Fruit fly (Drosophila melanogaster) whole organism, embryonic: ENCODE measurements around the gene kat-60L1.
A peak's percentile ranks its signal among the peaks of the same experiment; 100 is the strongest.

ENCODE experiments used
- Abd-B ChIP-seq: fragments of 200-800 bp; sonication (Bioruptor generic); optimal IDR thresholded peaks from 2 replicates; lab custom pipeline; 2018; ENCODE audit warnings: missing biosample characterization, mild to moderate bottlenecking, missing genetic modification characterization, moderate library complexity
- Asciz ChIP-seq: fragments of 200-800 bp; sonication (Bioruptor generic); optimal IDR thresholded peaks from 2 replicates; lab custom pipeline; 2017; ENCODE audit warnings: missing biosample characterization, mild to moderate bottlenecking, missing genetic modification characterization, missing genetic modification reagents
- Awh ChIP-seq: fragments of 200-800 bp; sonication (Bioruptor generic); IDR thresholded peaks from 2 replicates; pipeline ENCODE4, ENCODE4 v1.3.6; 2022; ENCODE audit warnings: missing biosample characterization, missing genetic modification characterization
- CG10147 ChIP-seq: fragments of 200-800 bp; sonication (Bioruptor generic); optimal IDR thresholded peaks from 2 replicates; lab custom pipeline; 2019; ENCODE audit warnings: missing biosample characterization, mild to moderate bottlenecking, missing genetic modification characterization, moderate library complexity
- CG11695 ChIP-seq: fragments of 200-800 bp; sonication (Bioruptor generic); IDR thresholded peaks from 3 replicates; pipeline ENCODE4 v1.3.6; 2022; ENCODE audit warnings: missing biosample characterization, missing genetic modification characterization
- CG12659 ChIP-seq: fragments of 200-800 bp; sonication (Bioruptor generic); optimal IDR thresholded peaks from 3 replicates; lab custom pipeline; 2017; ENCODE audit warnings: mild to moderate bottlenecking, missing biosample characterization, missing genetic modification reagents, missing genetic modification characterization
- CG15073 ChIP-seq: fragments of 200-800 bp; sonication (Bioruptor generic); optimal IDR thresholded peaks from 2 replicates; lab custom pipeline; 2016; ENCODE audit warnings: missing biosample characterization, missing genetic modification characterization
- CG1602 ChIP-seq: fragments of 200-800 bp; sonication (Bioruptor generic); optimal IDR thresholded peaks from 3 replicates; lab custom pipeline; 2016; ENCODE audit warnings: missing biosample characterization, missing genetic modification characterization
- CG16863 ChIP-seq: fragments of 200-800 bp; sonication (Bioruptor generic); optimal IDR thresholded peaks from 3 replicates; lab custom pipeline; 2016; ENCODE audit warnings: missing biosample characterization, missing genetic modification characterization
- CG17385 ChIP-seq: fragments of 200-800 bp; sonication (Bioruptor generic); optimal IDR thresholded peaks from 3 replicates; lab custom pipeline; 2018; ENCODE audit warnings: missing biosample characterization, mild to moderate bottlenecking, missing genetic modification characterization
- CG18262 ChIP-seq: fragments of 200-800 bp; optimal IDR thresholded peaks from 3 replicates; lab custom pipeline; 2019; ENCODE audit warnings: missing biosample characterization, mild to moderate bottlenecking, missing genetic modification characterization, moderate library complexity
- CG1832 ChIP-seq: fragments of 200-800 bp; sonication (Bioruptor generic); optimal IDR thresholded peaks from 2 replicates; lab custom pipeline; 2017; ENCODE audit warnings: missing biosample characterization, mild to moderate bottlenecking, missing genetic modification characterization, inconsistent platforms
- CG2116 ChIP-seq: fragments of 200-800 bp; sonication (Bioruptor generic); optimal IDR thresholded peaks from 3 replicates; lab custom pipeline; 2018; ENCODE audit warnings: missing biosample characterization, mild to moderate bottlenecking, missing genetic modification characterization
- CG2712 ChIP-seq: fragments of 200-800 bp; optimal IDR thresholded peaks from 3 replicates; lab custom pipeline; 2019; ENCODE audit warnings: missing biosample characterization, mild to moderate bottlenecking, missing genetic modification characterization, moderate library complexity
- CG2875 ChIP-seq: fragments of 200-800 bp; sonication (Bioruptor generic); optimal IDR thresholded peaks from 2 replicates; lab custom pipeline; 2017; ENCODE audit warnings: missing biosample characterization, mild to moderate bottlenecking, missing genetic modification characterization, missing genetic modification reagents
- CG31388 ChIP-seq: fragments of 200-800 bp; sonication (Bioruptor generic); optimal IDR thresholded peaks from 2 replicates; lab custom pipeline; 2016; ENCODE audit warnings: missing biosample characterization, missing genetic modification characterization
- CG33557 ChIP-seq: fragments of 200-800 bp; sonication (Bioruptor generic); optimal IDR thresholded peaks from 2 replicates; lab custom pipeline; 2019; ENCODE audit warnings: missing biosample characterization, mild to moderate bottlenecking, missing genetic modification characterization, moderate library complexity
- CG3407 ChIP-seq: fragments of 200-800 bp; sonication (Bioruptor generic); optimal IDR thresholded peaks from 2 replicates; lab custom pipeline; 2018; ENCODE audit warnings: missing biosample characterization, mild to moderate bottlenecking, missing genetic modification characterization
- CG4404 ChIP-seq: fragments of 200-800 bp; sonication (Bioruptor generic); IDR thresholded peaks from 2 replicates; pipeline ENCODE4 v1.3.6; 2022; ENCODE audit warnings: missing biosample characterization, missing genetic modification characterization
- CG4617 ChIP-seq: fragments of 200-800 bp; sonication (Bioruptor generic); optimal IDR thresholded peaks from 3 replicates; lab custom pipeline; 2016; ENCODE audit warnings: missing biosample characterization, missing genetic modification characterization, borderline replicate concordance
- CG9932 ChIP-seq: fragments of 200-800 bp; sonication (Bioruptor generic); IDR thresholded peaks from 2 replicates; pipeline ENCODE4 v1.3.6; 2022; ENCODE audit warnings: missing biosample characterization, missing genetic modification characterization
- Dad ChIP-seq: fragments of 200-800 bp; sonication (Bioruptor generic); optimal IDR thresholded peaks from 3 replicates; lab custom pipeline; 2016; ENCODE audit warnings: missing biosample characterization, missing genetic modification characterization
- ERR ChIP-seq: fragments of 200-800 bp; sonication (Bioruptor generic); optimal IDR thresholded peaks from 2 replicates; lab custom pipeline; 2016; ENCODE audit warnings: missing biosample characterization, missing genetic modification characterization
- MTF-1 ChIP-seq: fragments of 200-800 bp; sonication (Bioruptor generic); optimal IDR thresholded peaks from 2 replicates; lab custom pipeline; 2018; ENCODE audit warnings: missing biosample characterization, mild to moderate bottlenecking, missing genetic modification characterization, borderline replicate concordance
- Nf-YA ChIP-seq: fragments of 200-800 bp; sonication (Bioruptor generic); IDR thresholded peaks from 2 replicates; pipeline ENCODE4 v1.3.6; 2022; ENCODE audit warnings: missing biosample characterization, missing genetic modification characterization
- Rfx ChIP-seq: fragments of 200-800 bp; sonication (Bioruptor generic); IDR thresholded peaks from 2 replicates; pipeline ENCODE4 v1.3.6; 2022; ENCODE audit warnings: missing biosample characterization, missing genetic modification characterization
- Rx ChIP-seq: fragments of 200-800 bp; sonication (Bioruptor generic); IDR thresholded peaks from 2 replicates; pipeline ENCODE4 v1.3.6; 2022; ENCODE audit warnings: missing biosample characterization, missing genetic modification characterization
- Sry-β ChIP-seq: fragments of 200-800 bp; sonication (Bioruptor generic); optimal IDR thresholded peaks from 2 replicates; lab custom pipeline; 2018; ENCODE audit warnings: missing biosample characterization, mild to moderate bottlenecking, missing genetic modification characterization, moderate library complexity
- Stat92E ChIP-seq, 3 experiments: fragments of >200 bp in 2 of 3; fragments of 200-800 bp in 1 of 3; sonication (Bioruptor generic) in 1 of 3; optimal IDR thresholded peaks; 2 replicates each; lab custom pipeline; 2017 to 2019; ENCODE audit warnings: missing biosample characterization in 3 of 3, missing genetic modification characterization in 3 of 3, mild to moderate bottlenecking in 1 of 3, moderate library complexity in 1 of 3
- Taf1 ChIP-seq: fragments of 200-800 bp; sonication (Bioruptor generic); IDR thresholded peaks from 2 replicates; pipeline ENCODE4 v1.3.6; 2022; ENCODE audit warnings: missing biosample characterization, missing genetic modification characterization
- Trl ChIP-seq, 3 experiments: fragments of >200 bp in 2 of 3; fragments of 200-800 bp in 1 of 3; sonication (Bioruptor generic) in 1 of 3; optimal IDR thresholded peaks; 2 replicates in 1 of 3; 3 replicates in 2 of 3; lab custom pipeline; 2016 to 2017; ENCODE audit warnings: missing biosample characterization in 1 of 3, missing genetic modification characterization in 1 of 3
- ase ChIP-seq: fragments of 200-800 bp; sonication (Bioruptor generic); IDR thresholded peaks from 3 replicates; pipeline ENCODE4 v1.3.6; 2022; ENCODE audit warnings: missing biosample characterization, missing genetic modification characterization
- chinmo ChIP-seq: fragments of 200-800 bp; sonication (Bioruptor generic); IDR thresholded peaks from 4 replicates; pipeline ENCODE4 v1.3.6; 2022; ENCODE audit warnings: missing biosample characterization, missing genetic modification characterization; ENCODE audit not compliant: partially characterized antibody
- chn ChIP-seq: fragments of 200-800 bp; sonication (Bioruptor generic); optimal IDR thresholded peaks from 2 replicates; lab custom pipeline; 2016; ENCODE audit warnings: missing biosample characterization, missing genetic modification characterization
- corto ChIP-seq: fragments of 200-800 bp; sonication (Bioruptor generic); optimal IDR thresholded peaks from 2 replicates; lab custom pipeline; 2016; ENCODE audit warnings: missing biosample characterization, mild to moderate bottlenecking, missing genetic modification characterization, moderate library complexity
- da ChIP-seq: fragments of 200-800 bp; sonication (Bioruptor generic); optimal IDR thresholded peaks from 2 replicates; lab custom pipeline; 2016; ENCODE audit warnings: missing biosample characterization, missing genetic modification characterization
- dpn ChIP-seq, 2 experiments: fragments of 200-800 bp; sonication (Bioruptor generic); optimal IDR thresholded peaks; 3 replicates each; lab custom pipeline; 2016; ENCODE audit warnings: missing biosample characterization in 2 of 2, missing genetic modification characterization in 2 of 2
- fru ChIP-seq: fragments of >200 bp; optimal IDR thresholded peaks from 2 replicates; lab custom pipeline; 2017
- gcm2 ChIP-seq: fragments of 200-800 bp; sonication (Bioruptor generic); optimal IDR thresholded peaks from 2 replicates; lab custom pipeline; 2016; ENCODE audit warnings: missing biosample characterization, missing genetic modification characterization
- grau ChIP-seq: fragments of 200-800 bp; optimal IDR thresholded peaks from 3 replicates; lab custom pipeline; 2019; ENCODE audit warnings: missing biosample characterization, mild to moderate bottlenecking, missing genetic modification characterization, moderate library complexity
- her ChIP-seq: fragments of 200-800 bp; sonication (Bioruptor generic); optimal IDR thresholded peaks from 2 replicates; lab custom pipeline; 2016; ENCODE audit warnings: missing biosample characterization, missing genetic modification characterization
- hth ChIP-seq: fragments of >200 bp; optimal IDR thresholded peaks from 2 replicates; lab custom pipeline; 2017; ENCODE audit warnings: inconsistent platforms
- jigr1 ChIP-seq: fragments of 200-800 bp; sonication (Bioruptor generic); IDR thresholded peaks from 3 replicates; pipeline ENCODE4 v1.3.6; 2022; ENCODE audit warnings: missing biosample characterization, missing genetic modification characterization
- odd ChIP-seq: fragments of 200-800 bp; sonication (Bioruptor generic); optimal IDR thresholded peaks from 2 replicates; lab custom pipeline; 2017; ENCODE audit warnings: missing biosample characterization, mild to moderate bottlenecking, missing genetic modification characterization
- pita ChIP-seq: fragments of 200-800 bp; sonication (Bioruptor generic); optimal IDR thresholded peaks from 2 replicates; lab custom pipeline; 2017; ENCODE audit warnings: missing biosample characterization, mild to moderate bottlenecking, missing genetic modification characterization
- run ChIP-seq: fragments of 200-800 bp; sonication (Bioruptor generic); optimal IDR thresholded peaks from 3 replicates; lab custom pipeline; 2018; ENCODE audit warnings: missing biosample characterization, mild to moderate bottlenecking, missing genetic modification characterization
- sc ChIP-seq, 3 experiments: fragments of >200 bp in 2 of 3; fragments of 200-800 bp in 1 of 3; sonication (Bioruptor generic) in 1 of 3; optimal IDR thresholded peaks; 2 replicates in 2 of 3; 3 replicates in 1 of 3; lab custom pipeline; 2017; ENCODE audit warnings: mild to moderate bottlenecking in 1 of 3, missing biosample characterization in 1 of 3, missing genetic modification characterization in 1 of 3, missing genetic modification reagents in 1 of 3
- sim ChIP-seq: fragments of 200-800 bp; sonication (Bioruptor generic); IDR thresholded peaks from 2 replicates; pipeline ENCODE4 v1.3.6; 2022; ENCODE audit warnings: missing biosample characterization, missing genetic modification characterization
- slbo ChIP-seq: fragments of 200-800 bp; sonication (Bioruptor generic); IDR thresholded peaks from 2 replicates; pipeline ENCODE4 v1.3.6; 2022; ENCODE audit warnings: missing biosample characterization, missing genetic modification characterization
- z ChIP-seq: fragments of 200-800 bp; sonication (Bioruptor generic); IDR thresholded peaks from 3 replicates; pipeline ENCODE4 v1.3.6; 2022; ENCODE audit warnings: missing biosample characterization, missing genetic modification characterization

kat-60L1 gene

dm6 chr3R:5791497-5791896 lies 9.9 kb downstream of the kat-60L1 start, which contains the start of gene Hpf1 (continued):
- TF ChIP-seq CG18262 (tag; lab: Kevin White, UChicago), result peak; percentile 98
- TF ChIP-seq da (GFP tag; lab: Kevin White, UChicago), result peak; percentile 97
- no peak for TF ChIP-seq sc (optimal IDR thresholded peaks at IDR 0.05; lab: Kevin White, UChicago)
- peak; percentile 93 for TF ChIP-seq sc (GFP tag; optimal IDR thresholded peaks at IDR 0.05; lab: Kevin White, UChicago)
- TF ChIP-seq grau, result peak; percentile 98
- peak; percentile 93 for TF ChIP-seq Nf-YA (GFP tag; lab: Robert Waterston, UW)
- peak; percentile 95 for TF ChIP-seq CG31388 (GFP tag; lab: Kevin White, UChicago)
- peak; percentile 96 for TF ChIP-seq Asciz
- TF ChIP-seq CG11695 (GFP tag; lab: Robert Waterston, UW), result peak; percentile 99
- peak; percentile 94 for TF ChIP-seq Awh (GFP tag; lab: Robert Waterston, UW)
- TF ChIP-seq Sry-β (GFP tag; lab: Kevin White, UChicago), result peak; percentile 65
- peak in 1 of 3 experiments; percentile 87 for TF ChIP-seq Stat92E (GFP tag; optimal IDR thresholded peaks at IDR 0.05; lab: Kevin White, UChicago)
- peak; percentile 92; the same call in 2 of the 4 replicates for TF ChIP-seq chinmo (GFP tag; lab: Robert Waterston, UW)
- peak; percentile 93 for TF ChIP-seq run (tag; lab: Kevin White, UChicago)
- TF ChIP-seq CG16863 (GFP tag; lab: Kevin White, UChicago), result peak; percentile 98
- peak; percentile 98 for TF ChIP-seq CG9932 (GFP tag; lab: Robert Waterston, UW)
- TF ChIP-seq chn (GFP tag; lab: Kevin White, UChicago), result peak; percentile 99
- TF ChIP-seq dpn (GFP tag; optimal IDR thresholded peaks at IDR 0.05; lab: Kevin White, UChicago), result peak; percentile 99
- TF ChIP-seq ERR, result peak; percentile 97
- TF ChIP-seq her (GFP tag; lab: Kevin White, UChicago), result peak; percentile 96
- TF ChIP-seq gcm2 (GFP tag; lab: Kevin White, UChicago), result peak; percentile 96
- peak; percentile 98 for TF ChIP-seq corto (GFP tag; lab: Kevin White, UChicago)
- TF ChIP-seq CG15073 (GFP tag; lab: Kevin White, UChicago), result peak; percentile 86
- TF ChIP-seq CG17385, result peak; percentile 99
- TF ChIP-seq Rfx (GFP tag; lab: Robert Waterston, UW), result peak; percentile 99
- TF ChIP-seq slbo (GFP tag; lab: Robert Waterston, UW), result peak; percentile 99
- TF ChIP-seq MTF-1 (GFP tag; lab: Kevin White, UChicago), result peak; percentile 90
- TF ChIP-seq Abd-B (GFP tag; lab: Kevin White, UChicago), result peak; percentile 98
- peak; percentile 95 for TF ChIP-seq jigr1
- peak; percentile 98 for TF ChIP-seq CG10147 (GFP tag; lab: Kevin White, UChicago)
- TF ChIP-seq odd (GFP tag; lab: Kevin White, UChicago), result peak; percentile 96
- TF ChIP-seq CG1602, result peak; percentile 98
- TF ChIP-seq CG2116 (GFP tag; lab: Kevin White, UChicago), result peak; percentile 84
- peak; percentile 97 for TF ChIP-seq Taf1
- TF ChIP-seq CG2875 (GFP tag; lab: Kevin White, UChicago), result peak; percentile 95
- TF ChIP-seq CG4404 (GFP tag; lab: Robert Waterston, UW), result peak; percentile 97
- peak; percentile 94 for TF ChIP-seq CG3407
- peak; percentile 93 for TF ChIP-seq sim (GFP tag; lab: Robert Waterston, UW)
- peak; percentile 53; the same call in 1 of the 3 replicates for TF ChIP-seq z
- peak; percentile 97 for TF ChIP-seq ase (GFP tag; lab: Robert Waterston, UW)
- TF ChIP-seq Rx (GFP tag; lab: Robert Waterston, UW), result peak; percentile 95
- no peak for TF ChIP-seq hth
- peak; percentile 89 for TF ChIP-seq CG33557
- TF ChIP-seq Dad (GFP tag; lab: Kevin White, UChicago), result peak; percentile 98
- no peak for TF ChIP-seq Trl (optimal IDR thresholded peaks at IDR 0.05; lab: Kevin White, UChicago)
- peak; percentile 99 for TF ChIP-seq Trl (GFP tag; optimal IDR thresholded peaks at IDR 0.05; lab: Kevin White, UChicago)
- TF ChIP-seq CG12659 (GFP tag; lab: Kevin White, UChicago), result peak; percentile 99
- no peak for TF ChIP-seq fru (lab: Kevin White, UChicago)
- peak; percentile 98 for TF ChIP-seq CG4617 (GFP tag; lab: Kevin White, UChicago)
- peak; percentile 98 for TF ChIP-seq CG2712 (tag; lab: Kevin White, UChicago)
- TF ChIP-seq CG1832 (GFP tag; lab: Kevin White, UChicago), result no peak
- no peak for TF ChIP-seq pita
